Fruit fly (Drosophila melanogaster) whole organism, prepupa: Measurements from ENCODE around the gene CG11498.
A peak's percentile ranks its signal among the peaks of the same experiment; 100 is the strongest.

Source experiments
- Blimp-1 ChIP-seq: fragments of 200-800 bp; sonication (Bioruptor generic); optimal IDR thresholded peaks from 3 replicates; lab custom pipeline; 2017; ENCODE audit warnings: missing biosample characterization, missing genetic modification characterization, mild to moderate bottlenecking, moderate library complexity, missing genetic modification reagents
- CG10631 ChIP-seq: fragments of 200-800 bp; sonication (Bioruptor generic); optimal IDR thresholded peaks from 2 replicates; lab custom pipeline; 2016; ENCODE audit warnings: missing biosample characterization, missing genetic modification characterization
- CG11762 ChIP-seq: fragments of 200-800 bp; sonication (Bioruptor generic); optimal IDR thresholded peaks from 3 replicates; lab custom pipeline; 2016; ENCODE audit warnings: missing biosample characterization, missing genetic modification characterization; ENCODE audit not compliant: insufficient read depth
- CG11902 ChIP-seq: fragments of 200-800 bp; sonication (Bioruptor generic); optimal IDR thresholded peaks from 3 replicates; lab custom pipeline; 2016; ENCODE audit warnings: missing biosample characterization, missing genetic modification characterization
- CG15336 ChIP-seq: fragments of 200-800 bp; sonication (Bioruptor generic); IDR thresholded peaks from 2 replicates; pipeline ENCODE4 v1.3.6; 2022; ENCODE audit warnings: missing biosample characterization, missing genetic modification characterization
- CG1621 ChIP-seq: fragments of 200-800 bp; sonication (Bioruptor generic); optimal IDR thresholded peaks from 3 replicates; lab custom pipeline; 2018; ENCODE audit warnings: missing biosample characterization, mild to moderate bottlenecking, missing genetic modification characterization
- CG16779 ChIP-seq: fragments of 200-800 bp; sonication (Bioruptor generic); optimal IDR thresholded peaks from 3 replicates; lab custom pipeline; 2017; ENCODE audit warnings: missing biosample characterization, mild to moderate bottlenecking, missing genetic modification characterization
- CG3032 ChIP-seq: fragments of 200-800 bp; optimal IDR thresholded peaks from 2 replicates; lab custom pipeline; 2019; ENCODE audit warnings: missing biosample characterization, mild to moderate bottlenecking, missing genetic modification characterization, moderate library complexity
- CG32006 ChIP-seq: fragments of 200-800 bp; sonication (Bioruptor generic); optimal IDR thresholded peaks from 3 replicates; lab custom pipeline; 2017; ENCODE audit warnings: missing biosample characterization, mild to moderate bottlenecking, missing genetic modification characterization
- CG34406 ChIP-seq: fragments of 200-800 bp; sonication (Bioruptor generic); optimal IDR thresholded peaks from 3 replicates; lab custom pipeline; 2016; ENCODE audit warnings: missing biosample characterization, missing genetic modification characterization
- CG3919 ChIP-seq: fragments of 200-800 bp; sonication (Bioruptor generic); optimal IDR thresholded peaks from 3 replicates; lab custom pipeline; 2016; ENCODE audit warnings: missing biosample characterization, missing genetic modification characterization
- CG4318 ChIP-seq: fragments of 200-800 bp; sonication (Bioruptor generic); optimal IDR thresholded peaks from 3 replicates; lab custom pipeline; 2017; ENCODE audit warnings: missing biosample characterization, mild to moderate bottlenecking, missing genetic modification characterization
- CG6163 ChIP-seq: fragments of 200-800 bp; sonication (Bioruptor generic); IDR thresholded peaks from 3 replicates; pipeline ENCODE4 v1.3.6; 2022; ENCODE audit warnings: missing biosample characterization, missing genetic modification characterization
- CG6276 ChIP-seq: fragments of 200-800 bp; sonication (Bioruptor generic); optimal IDR thresholded peaks from 2 replicates; lab custom pipeline; 2017; ENCODE audit warnings: missing biosample characterization, mild to moderate bottlenecking, missing genetic modification characterization
- CG6808 ChIP-seq: fragments of 200-800 bp; sonication (Bioruptor generic); optimal IDR thresholded peaks from 3 replicates; lab custom pipeline; 2017; ENCODE audit warnings: missing biosample characterization, missing genetic modification characterization, mild to moderate bottlenecking, moderate library complexity, missing genetic modification reagents
- CG8119 ChIP-seq: fragments of 200-800 bp; sonication (Bioruptor generic); IDR thresholded peaks from 3 replicates; pipeline ENCODE4 v1.3.6; 2022; ENCODE audit warnings: missing biosample characterization, missing genetic modification characterization
- CG8632 ChIP-seq: fragments of 200-800 bp; sonication (Bioruptor generic); optimal IDR thresholded peaks from 3 replicates; lab custom pipeline; 2016; ENCODE audit warnings: missing biosample characterization, missing genetic modification characterization
- CG9139 ChIP-seq: fragments of 200-800 bp; sonication (Bioruptor generic); optimal IDR thresholded peaks from 3 replicates; lab custom pipeline; 2017; ENCODE audit warnings: missing biosample characterization, mild to moderate bottlenecking, missing genetic modification characterization
- Eip75B ChIP-seq: fragments of 200-800 bp; sonication (Bioruptor generic); optimal IDR thresholded peaks from 3 replicates; lab custom pipeline; 2016; ENCODE audit warnings: missing biosample characterization, missing genetic modification characterization
- Eip93F ChIP-seq: fragments of 200-800 bp; sonication (Bioruptor generic); optimal IDR thresholded peaks from 2 replicates; lab custom pipeline; 2016; ENCODE audit warnings: missing biosample characterization, mild to moderate bottlenecking, missing genetic modification characterization
- Ets21C ChIP-seq: fragments of 200-800 bp; sonication (Bioruptor generic); optimal IDR thresholded peaks from 3 replicates; lab custom pipeline; 2016; ENCODE audit warnings: missing biosample characterization, missing genetic modification characterization
- Gug ChIP-seq: fragments of 200-800 bp; sonication (Bioruptor generic); IDR thresholded peaks from 2 replicates; pipeline ENCODE4 v1.3.6; 2022; ENCODE audit warnings: missing biosample characterization, missing genetic modification characterization
- Hr38 ChIP-seq: sonication (Bioruptor generic); optimal IDR thresholded peaks from 2 replicates; lab custom pipeline; 2016; ENCODE audit warnings: missing biosample characterization, missing genetic modification characterization
- Hr39 ChIP-seq: fragments of 200-800 bp; sonication (Bioruptor generic); optimal IDR thresholded peaks from 2 replicates; lab custom pipeline; 2016; ENCODE audit warnings: missing biosample characterization, missing genetic modification characterization
- Hr4 ChIP-seq: fragments of 200-800 bp; sonication (Bioruptor generic); optimal IDR thresholded peaks from 3 replicates; lab custom pipeline; 2016; ENCODE audit warnings: missing biosample characterization, missing genetic modification characterization
- Lpt ChIP-seq: fragments of 200-800 bp; sonication (Bioruptor generic); optimal IDR thresholded peaks from 3 replicates; lab custom pipeline; 2016; ENCODE audit warnings: missing biosample characterization, missing genetic modification characterization
- OdsH ChIP-seq: fragments of 200-800 bp; sonication (Bioruptor generic); optimal IDR thresholded peaks from 3 replicates; lab custom pipeline; 2016; ENCODE audit warnings: missing biosample characterization, missing genetic modification characterization
- Sox15 ChIP-seq: fragments of 200-800 bp; sonication (Bioruptor generic); optimal IDR thresholded peaks from 3 replicates; lab custom pipeline; 2016; ENCODE audit warnings: missing biosample characterization, missing genetic modification characterization
- achi ChIP-seq: fragments of 200-800 bp; sonication (Bioruptor generic); optimal IDR thresholded peaks from 3 replicates; lab custom pipeline; 2016; ENCODE audit warnings: missing biosample characterization, missing genetic modification characterization
- acj6 ChIP-seq: fragments of 200-800 bp; sonication (Bioruptor generic); optimal IDR thresholded peaks from 3 replicates; lab custom pipeline; 2016; ENCODE audit warnings: missing biosample characterization, missing genetic modification characterization
- dac ChIP-seq: fragments of 200-800 bp; sonication (Bioruptor generic); optimal IDR thresholded peaks from 2 replicates; lab custom pipeline; 2017; ENCODE audit warnings: missing biosample characterization, mild to moderate bottlenecking, missing genetic modification characterization
- dsx ChIP-seq: fragments of 200-800 bp; optimal IDR thresholded peaks from 3 replicates; lab custom pipeline; 2019; ENCODE audit warnings: missing biosample characterization, mild to moderate bottlenecking, missing genetic modification characterization, moderate library complexity; ENCODE audit not compliant: poor library complexity, severe bottlenecking
- eg ChIP-seq: fragments of 200-800 bp; sonication (Bioruptor generic); IDR thresholded peaks from 3 replicates; pipeline ENCODE4 v1.3.6; 2022; ENCODE audit warnings: missing biosample characterization, missing genetic modification characterization
- esn ChIP-seq: fragments of 200-800 bp; sonication (Bioruptor generic); optimal IDR thresholded peaks from 2 replicates; lab custom pipeline; 2016; ENCODE audit warnings: missing biosample characterization, mild to moderate bottlenecking, missing genetic modification characterization, moderate library complexity
- fd59A ChIP-seq: fragments of 200-800 bp; sonication (Bioruptor generic); optimal IDR thresholded peaks from 2 replicates; lab custom pipeline; 2017; ENCODE audit warnings: missing biosample characterization, mild to moderate bottlenecking, missing genetic modification characterization, missing genetic modification reagents
- fd85E ChIP-seq: fragments of 200-800 bp; sonication (Bioruptor generic); optimal IDR thresholded peaks from 3 replicates; lab custom pipeline; 2016; ENCODE audit warnings: missing biosample characterization, missing genetic modification characterization
- fkh ChIP-seq: fragments of 200-800 bp; sonication (Bioruptor generic); optimal IDR thresholded peaks from 3 replicates; lab custom pipeline; 2017; ENCODE audit warnings: missing biosample characterization, mild to moderate bottlenecking, missing genetic modification characterization, moderate library complexity
- lz ChIP-seq: fragments of 200-800 bp; sonication (Bioruptor generic); optimal IDR thresholded peaks from 3 replicates; lab custom pipeline; 2016; ENCODE audit warnings: missing biosample characterization, missing genetic modification characterization
- net ChIP-seq: fragments of 200-800 bp; sonication (Bioruptor generic); optimal IDR thresholded peaks from 3 replicates; lab custom pipeline; 2016; ENCODE audit warnings: missing biosample characterization, missing genetic modification characterization
- pdm3 ChIP-seq: fragments of 200-800 bp; sonication (Bioruptor generic); optimal IDR thresholded peaks from 3 replicates; lab custom pipeline; 2016; ENCODE audit warnings: missing biosample characterization, missing genetic modification characterization
- salr ChIP-seq, 2 experiments: fragments of 200-800 bp; sonication (Bioruptor generic); optimal IDR thresholded peaks; 3 replicates each; lab custom pipeline; 2016 to 2018; ENCODE audit warnings: missing biosample characterization in 2 of 2, missing genetic modification characterization in 2 of 2, mild to moderate bottlenecking in 1 of 2
- ss ChIP-seq, 2 experiments: fragments of 200-800 bp; sonication (Bioruptor generic); optimal IDR thresholded peaks; 2 replicates in 1 of 2; 3 replicates in 1 of 2; lab custom pipeline; 2017 to 2018; ENCODE audit warnings: mild to moderate bottlenecking in 2 of 2, missing biosample characterization in 2 of 2, missing genetic modification characterization in 2 of 2, moderate library complexity in 1 of 2
- topi ChIP-seq: fragments of 200-800 bp; sonication (Bioruptor generic); optimal IDR thresholded peaks from 3 replicates; lab custom pipeline; 2016; ENCODE audit warnings: missing biosample characterization, missing genetic modification characterization
- vri ChIP-seq: fragments of 200-800 bp; sonication (Bioruptor generic); optimal IDR thresholded peaks from 3 replicates; lab custom pipeline; 2016; ENCODE audit warnings: missing biosample characterization, mild to moderate bottlenecking, missing genetic modification characterization

Gene CG11498

DNA sequence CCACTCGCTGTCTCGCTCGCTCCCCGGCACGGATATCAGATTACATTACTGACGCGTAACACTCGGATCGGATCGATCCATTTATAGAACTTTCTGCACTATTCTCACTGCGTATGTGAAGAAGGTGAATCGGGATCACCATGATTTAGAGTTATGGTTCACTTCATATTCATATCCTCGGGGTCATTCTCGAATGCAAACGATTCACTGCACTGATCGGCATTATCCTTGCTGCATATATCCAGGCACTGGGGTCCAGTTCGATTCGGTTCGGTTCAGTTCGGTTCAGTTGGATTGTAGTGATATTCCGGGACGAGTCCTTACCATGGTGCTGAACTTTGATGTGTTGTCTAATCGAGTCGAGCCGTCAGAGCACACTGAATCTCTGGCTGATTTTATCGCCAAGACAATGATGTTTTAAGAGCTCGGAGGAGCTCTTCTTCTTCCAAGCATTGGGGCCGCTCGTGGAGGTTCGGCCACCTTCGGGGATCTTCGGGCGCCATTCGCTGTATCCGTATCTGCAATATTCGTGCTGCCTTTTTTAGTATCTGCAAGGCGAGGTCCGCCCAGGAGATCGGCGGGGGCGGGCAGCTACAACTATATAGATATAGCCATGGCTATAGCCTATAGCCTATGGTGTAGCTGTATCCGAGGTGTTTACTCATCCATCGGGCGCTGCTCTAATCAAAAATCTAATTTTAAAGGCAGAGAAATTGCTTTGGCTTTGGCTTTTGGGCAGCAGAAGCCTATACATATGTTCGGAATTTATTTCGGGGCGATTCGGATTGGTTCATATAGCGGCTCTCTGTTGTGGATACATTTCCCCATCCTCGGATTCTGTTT lies 14.1 kb upstream of the CG11498 start, which contains the start of gene Mlc2:
Mlc2 (minus strand) TSS at position 392 of the 843 bp plus-strand sequence.
- TF ChIP-seq vri (GFP tag; lab: Kevin White, UChicago) (no peak), eg (GFP tag; lab: Robert Waterston, UW) (0 out of 3 replicates have a peak, but pooled peaks have one; percentile 16)

DNA sequence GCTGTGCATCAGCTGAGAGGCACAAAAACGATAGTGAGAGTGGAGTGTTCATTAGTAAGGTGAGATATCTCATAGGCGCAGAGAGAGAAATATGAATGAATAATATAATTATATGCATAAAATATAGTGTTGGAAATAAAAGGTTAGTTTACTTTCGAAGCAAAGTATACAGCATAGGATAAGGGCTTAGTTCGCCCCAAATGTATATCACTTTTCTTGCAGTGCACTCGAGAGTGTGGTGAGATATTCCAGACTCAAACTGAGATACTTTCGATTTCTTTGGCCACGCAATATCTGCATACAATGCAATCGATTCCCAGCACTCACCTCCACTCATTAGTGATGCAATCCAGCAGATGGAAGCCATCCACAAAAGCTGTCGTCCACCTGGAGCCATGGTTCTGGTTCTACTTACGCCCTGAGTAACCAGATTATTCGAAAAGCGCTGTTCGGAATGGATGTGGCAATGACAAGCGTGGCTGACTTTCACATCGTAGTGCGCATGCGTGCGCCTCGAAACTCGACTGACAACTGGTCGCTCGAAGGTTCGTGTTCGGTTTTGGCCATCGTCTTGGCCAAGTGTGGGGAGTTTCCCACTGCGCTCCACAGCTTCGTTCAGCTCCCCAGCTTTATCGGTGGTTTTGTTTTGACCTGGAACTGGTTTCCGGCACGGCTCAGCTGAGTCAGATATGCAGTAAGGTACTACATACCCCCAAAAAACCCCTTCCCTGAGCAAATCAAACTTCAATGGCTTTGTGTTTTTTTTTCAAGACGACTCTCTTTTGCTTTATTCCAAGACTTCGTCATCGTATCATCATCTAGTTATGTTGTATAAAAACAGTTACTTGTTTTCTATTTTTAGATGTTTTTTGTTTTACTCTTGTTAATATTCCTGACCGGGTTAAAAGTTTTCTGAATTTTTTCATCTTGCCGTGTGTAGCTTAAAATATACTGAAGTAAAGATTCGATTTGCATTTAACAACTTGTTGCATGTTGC lies 10.7 kb upstream of the CG11498 start, which contains the start of gene Rsod:
Rsod (minus strand) TSS at position 537 of the 997 bp plus-strand sequence.
- TF ChIP-seq esn (GFP tag; lab: Kevin White, UChicago) (peak; percentile 83), fd85E (no peak), CG16779 (tag; lab: Kevin White, UChicago) (peak; percentile 66), CG8632 (GFP tag; lab: Kevin White, UChicago) (peak; percentile 79), CG4318 (peak; percentile 79), Gug (GFP tag; lab: Robert Waterston, UW) (peak; percentile 83), CG3919 (GFP tag; lab: Kevin White, UChicago) (peak; percentile 92), Hr4 (GFP tag; lab: Kevin White, UChicago) (peak; percentile 93), fkh (GFP tag; lab: Kevin White, UChicago) (no peak), net (GFP tag; lab: Kevin White, UChicago) (peak; percentile 85), dac (GFP tag; lab: Kevin White, UChicago) (peak; percentile 84), Hr39 (peak; percentile 79), CG6276 (GFP tag; lab: Kevin White, UChicago) (peak; percentile 88), Hr38 (GFP tag; lab: Kevin White, UChicago) (no peak), CG3032 (tag; lab: Kevin White, UChicago) (peak; percentile 76), Eip75B (peak; percentile 70), CG15336 (peak; percentile 95), CG6163 (GFP tag; lab: Robert Waterston, UW) (peak; percentile 96), topi (GFP tag; lab: Kevin White, UChicago) (peak; percentile 80), Ets21C (GFP tag; lab: Kevin White, UChicago) (peak; percentile 57), vri (GFP tag; lab: Kevin White, UChicago) (peak; percentile 74), ss (GFP tag; optimal IDR thresholded peaks at IDR 0.05; lab: Kevin White, UChicago) (peak; percentile 17 to 50), CG9139 (GFP tag; lab: Kevin White, UChicago) (no peak), CG6808 (peak; percentile 21), Blimp-1 (GFP tag; lab: Kevin White, UChicago) (peak; percentile 99), fd59A (GFP tag; lab: Kevin White, UChicago) (peak; percentile 45), dsx (GFP tag; lab: Kevin White, UChicago) (peak; percentile 65), achi (GFP tag; lab: Kevin White, UChicago) (peak; percentile 88), CG11902 (GFP tag; lab: Kevin White, UChicago) (peak; percentile 58), Eip93F (GFP tag; lab: Kevin White, UChicago) (peak; percentile 68), lz (GFP tag; lab: Kevin White, UChicago) (peak; percentile 81), CG8119 (GFP tag; lab: Robert Waterston, UW) (peak; percentile 94), CG1621 (tag; lab: Kevin White, UChicago) (peak; percentile 45), CG34406 (GFP tag; lab: Kevin White, UChicago) (peak; percentile 80), CG11762 (GFP tag; lab: Kevin White, UChicago) (peak; percentile 77), Sox15 (GFP tag; lab: Kevin White, UChicago) (peak; percentile 67), eg (GFP tag; lab: Robert Waterston, UW) (peak; percentile 97), acj6 (GFP tag; lab: Kevin White, UChicago) (peak; percentile 88), pdm3 (peak; percentile 87), Lpt (GFP tag; lab: Kevin White, UChicago) (peak; percentile 90), OdsH (GFP tag; lab: Kevin White, UChicago) (peak; percentile 91), CG10631 (GFP tag; lab: Kevin White, UChicago) (peak; percentile 90), salr (GFP tag; optimal IDR thresholded peaks at IDR 0.05; lab: Kevin White, UChicago) (peak; percentile 61 to 85), CG32006 (GFP tag; lab: Kevin White, UChicago) (peak; percentile 92)
